Worm (Caenorhabditis elegans): ENCODE measurements around the gene ZC21.6.

DNA sequence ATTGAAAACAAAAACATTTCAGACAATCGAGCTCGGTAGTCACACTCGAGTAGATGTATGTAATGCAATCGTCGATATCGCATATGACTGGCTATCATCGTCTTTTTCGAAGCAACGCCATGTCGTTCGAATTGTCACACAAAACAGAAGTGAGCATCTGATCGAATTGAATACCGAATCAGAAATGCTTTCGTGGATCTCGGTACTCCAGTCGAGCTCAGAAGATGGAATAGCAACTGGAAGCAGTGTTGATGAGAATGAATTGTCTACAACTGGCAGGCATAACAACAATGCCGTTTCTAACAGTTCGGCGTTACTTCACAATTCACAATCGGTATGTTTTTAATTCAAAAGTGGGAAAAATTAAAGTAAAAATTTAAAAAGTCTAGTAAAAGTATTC lies 36.2 kb downstream of the ZC21.6 start:
- TF ChIP-seq blmp-1 (tag; optimal IDR thresholded peaks at IDR 0.05) (no peak), pha-4 (tag; optimal IDR thresholded peaks at IDR 0.05) (no peak), nhr-76 (tag; optimal IDR thresholded peaks at IDR 0.05) (no peak), unc-62 (GFP tag; optimal IDR thresholded peaks at IDR 0.05) (no peak), snpc-4 (tag; optimal IDR thresholded peaks at IDR 0.05) (no peak), nhr-237 (tag; optimal IDR thresholded peaks at IDR 0.05) (no peak)

All from whole organism, mixed stage, embryonic.